Fruit fly (Drosophila melanogaster) whole organism, embryonic: ENCODE data around the gene CG31245.
A peak's percentile ranks its signal among the peaks of the same experiment; 100 is the strongest.

Experiments used
- Awh ChIP-seq: fragments of 200-800 bp; sonication (Bioruptor generic); IDR thresholded peaks from 2 replicates; pipeline ENCODE4, ENCODE4 v1.3.6; 2022; ENCODE audit warnings: missing biosample characterization, missing genetic modification characterization
- CG10565 ChIP-seq: fragments of 200-800 bp; sonication (Bioruptor generic); optimal IDR thresholded peaks from 3 replicates; lab custom pipeline; 2016; ENCODE audit warnings: missing biosample characterization, mild to moderate bottlenecking, missing genetic modification characterization
- CG13424 ChIP-seq: fragments of 200-800 bp; sonication (Bioruptor generic); optimal IDR thresholded peaks from 2 replicates; lab custom pipeline; 2019; ENCODE audit warnings: missing biosample characterization, mild to moderate bottlenecking, missing genetic modification characterization, moderate library complexity
- CG13894 ChIP-seq: fragments of 200-800 bp; sonication (Bioruptor generic); optimal IDR thresholded peaks from 3 replicates; lab custom pipeline; 2018; ENCODE audit warnings: missing biosample characterization, mild to moderate bottlenecking, missing genetic modification characterization, moderate library complexity
- CG15073 ChIP-seq: fragments of 200-800 bp; sonication (Bioruptor generic); optimal IDR thresholded peaks from 2 replicates; lab custom pipeline; 2016; ENCODE audit warnings: missing biosample characterization, missing genetic modification characterization
- CG17385 ChIP-seq: fragments of 200-800 bp; sonication (Bioruptor generic); optimal IDR thresholded peaks from 3 replicates; lab custom pipeline; 2018; ENCODE audit warnings: missing biosample characterization, mild to moderate bottlenecking, missing genetic modification characterization
- CG18619 ChIP-seq: fragments of 200-800 bp; sonication (Bioruptor generic); optimal IDR thresholded peaks from 3 replicates; lab custom pipeline; 2017; ENCODE audit warnings: missing biosample characterization, mild to moderate bottlenecking, missing genetic modification characterization
- CG2889 ChIP-seq: fragments of 200-800 bp; sonication (Bioruptor generic); IDR thresholded peaks from 3 replicates; pipeline ENCODE4 v1.3.6; 2022; ENCODE audit warnings: missing biosample characterization, missing genetic modification characterization
- CG32532 ChIP-seq: fragments of 200-800 bp; sonication (Bioruptor generic); IDR thresholded peaks from 2 replicates; pipeline ENCODE4 v1.3.6; 2022; ENCODE audit warnings: missing biosample characterization, missing genetic modification characterization
- CG32772 ChIP-seq: fragments of 200-800 bp; sonication (Bioruptor generic); IDR thresholded peaks from 2 replicates; pipeline ENCODE4 v1.3.6; 2022; ENCODE audit warnings: missing biosample characterization, missing genetic modification characterization
- CG3838 ChIP-seq: fragments of 200-800 bp; sonication (Bioruptor generic); optimal IDR thresholded peaks from 3 replicates; lab custom pipeline; 2016; ENCODE audit warnings: missing biosample characterization, missing genetic modification characterization
- CG4424 ChIP-seq: fragments of 200-800 bp; sonication (Bioruptor generic); optimal IDR thresholded peaks from 3 replicates; lab custom pipeline; 2016; ENCODE audit warnings: missing biosample characterization, missing genetic modification characterization
- CG4617 ChIP-seq: fragments of 200-800 bp; sonication (Bioruptor generic); optimal IDR thresholded peaks from 3 replicates; lab custom pipeline; 2016; ENCODE audit warnings: missing biosample characterization, missing genetic modification characterization, borderline replicate concordance
- CG5953 ChIP-seq: fragments of 200-800 bp; sonication (Bioruptor generic); IDR thresholded peaks from 2 replicates; pipeline ENCODE4 v1.3.6; 2022; ENCODE audit warnings: missing biosample characterization, missing genetic modification characterization
- CG7745 ChIP-seq: fragments of 200-800 bp; sonication (Bioruptor generic); optimal IDR thresholded peaks from 2 replicates; lab custom pipeline; 2018; ENCODE audit warnings: missing biosample characterization, mild to moderate bottlenecking, missing genetic modification characterization, moderate library complexity
- CG9609 ChIP-seq: fragments of 200-800 bp; sonication (Bioruptor generic); optimal IDR thresholded peaks from 3 replicates; lab custom pipeline; 2016; ENCODE audit warnings: missing biosample characterization, missing genetic modification characterization
- Dek ChIP-seq: fragments of 200-800 bp; sonication (Bioruptor generic); optimal IDR thresholded peaks from 3 replicates; lab custom pipeline; 2019; ENCODE audit warnings: missing biosample characterization, mild to moderate bottlenecking, missing genetic modification characterization, moderate library complexity
- Elba2 ChIP-seq: fragments of 200-800 bp; sonication (Bioruptor generic); optimal IDR thresholded peaks from 3 replicates; lab custom pipeline; 2016; ENCODE audit warnings: missing biosample characterization, missing genetic modification characterization
- Fer1 ChIP-seq: fragments of 200-800 bp; sonication (Bioruptor generic); optimal IDR thresholded peaks from 2 replicates; lab custom pipeline; 2017; ENCODE audit warnings: missing biosample characterization, mild to moderate bottlenecking, missing genetic modification characterization
- Gsc ChIP-seq: fragments of 200-800 bp; sonication (Bioruptor generic); IDR thresholded peaks from 2 replicates; pipeline ENCODE4 v1.3.6; 2022; ENCODE audit warnings: missing biosample characterization, missing genetic modification characterization
- Gug ChIP-seq: fragments of 200-800 bp; sonication (Bioruptor generic); IDR thresholded peaks from 4 replicates; pipeline ENCODE4 v1.3.6; 2022; ENCODE audit warnings: missing biosample characterization, missing genetic modification characterization
- Hmr ChIP-seq: fragments of 200-800 bp; sonication (Bioruptor generic); optimal IDR thresholded peaks from 3 replicates; lab custom pipeline; 2017; ENCODE audit warnings: mild to moderate bottlenecking, missing biosample characterization, missing genetic modification reagents, missing genetic modification characterization
- Hr51 ChIP-seq, 2 experiments: fragments of 200-800 bp; sonication (Bioruptor generic); optimal IDR thresholded peaks; 2 replicates in 1 of 2; 3 replicates in 1 of 2; lab custom pipeline; 2016 to 2018; ENCODE audit warnings: missing biosample characterization in 2 of 2, missing genetic modification characterization in 2 of 2, mild to moderate bottlenecking in 1 of 2, moderate library complexity in 1 of 2
- Meics ChIP-seq: fragments of 200-800 bp; sonication (Bioruptor generic); optimal IDR thresholded peaks from 2 replicates; lab custom pipeline; 2017; ENCODE audit warnings: missing biosample characterization, mild to moderate bottlenecking, missing genetic modification characterization
- Mes4 ChIP-seq: fragments of 200-800 bp; sonication (Bioruptor generic); optimal IDR thresholded peaks from 2 replicates; lab custom pipeline; 2016; ENCODE audit warnings: missing biosample characterization, missing genetic modification characterization
- PHDP ChIP-seq: fragments of 200-800 bp; sonication (Bioruptor generic); optimal IDR thresholded peaks from 3 replicates; lab custom pipeline; 2018; ENCODE audit warnings: missing biosample characterization, mild to moderate bottlenecking, missing genetic modification characterization, moderate library complexity
- Rfx ChIP-seq: fragments of 200-800 bp; sonication (Bioruptor generic); IDR thresholded peaks from 2 replicates; pipeline ENCODE4 v1.3.6; 2022; ENCODE audit warnings: missing biosample characterization, missing genetic modification characterization
- Six4 ChIP-seq: fragments of 200-800 bp; sonication (Bioruptor generic); optimal IDR thresholded peaks from 2 replicates; lab custom pipeline; 2016; ENCODE audit warnings: missing biosample characterization, missing genetic modification characterization
- Spps ChIP-seq: fragments of 200-800 bp; sonication (Bioruptor generic); optimal IDR thresholded peaks from 2 replicates; lab custom pipeline; 2018; ENCODE audit warnings: missing biosample characterization, mild to moderate bottlenecking, missing genetic modification characterization
- abd-A ChIP-seq: fragments of 200-800 bp; sonication (Bioruptor generic); optimal IDR thresholded peaks from 3 replicates; lab custom pipeline; 2019; ENCODE audit warnings: missing biosample characterization, mild to moderate bottlenecking, missing genetic modification characterization, moderate library complexity
- ase ChIP-seq: fragments of 200-800 bp; sonication (Bioruptor generic); IDR thresholded peaks from 3 replicates; pipeline ENCODE4 v1.3.6; 2022; ENCODE audit warnings: missing biosample characterization, missing genetic modification characterization
- btn ChIP-seq: fragments of 200-800 bp; sonication (Bioruptor generic); optimal IDR thresholded peaks from 2 replicates; lab custom pipeline; 2016; ENCODE audit warnings: missing biosample characterization, missing genetic modification characterization
- caup ChIP-seq: fragments of 200-800 bp; sonication (Bioruptor generic); optimal IDR thresholded peaks from 3 replicates; lab custom pipeline; 2017; ENCODE audit warnings: missing biosample characterization, mild to moderate bottlenecking, missing genetic modification characterization, moderate library complexity; ENCODE audit not compliant: severe bottlenecking
- crc ChIP-seq: fragments of 200-800 bp; sonication (Bioruptor generic); optimal IDR thresholded peaks from 2 replicates; lab custom pipeline; 2016; ENCODE audit warnings: missing biosample characterization, missing genetic modification characterization
- dysf ChIP-seq: fragments of 200-800 bp; sonication (Bioruptor generic); IDR thresholded peaks from 3 replicates; pipeline ENCODE4 v1.3.6; 2022; ENCODE audit warnings: missing biosample characterization, missing genetic modification characterization
- ems ChIP-seq: fragments of 200-800 bp; sonication (Bioruptor generic); optimal IDR thresholded peaks from 3 replicates; lab custom pipeline; 2016; ENCODE audit warnings: missing biosample characterization, missing genetic modification characterization
- gfzf ChIP-seq: fragments of 200-800 bp; sonication (Bioruptor generic); optimal IDR thresholded peaks from 2 replicates; lab custom pipeline; 2016; ENCODE audit warnings: missing biosample characterization, mild to moderate bottlenecking, missing genetic modification characterization, moderate library complexity
- gsb-n ChIP-seq: fragments of 200-800 bp; sonication (Bioruptor generic); optimal IDR thresholded peaks from 3 replicates; lab custom pipeline; 2018; ENCODE audit warnings: missing biosample characterization, mild to moderate bottlenecking, missing genetic modification characterization
- her ChIP-seq: fragments of 200-800 bp; sonication (Bioruptor generic); optimal IDR thresholded peaks from 2 replicates; lab custom pipeline; 2016; ENCODE audit warnings: missing biosample characterization, missing genetic modification characterization
- inv ChIP-seq: fragments of 200-800 bp; sonication (Bioruptor generic); IDR thresholded peaks from 2 replicates; pipeline ENCODE4 v1.3.6; 2022; ENCODE audit warnings: missing biosample characterization, missing genetic modification characterization; ENCODE audit not compliant: partially characterized antibody
- klu ChIP-seq: fragments of 200-800 bp; sonication (Bioruptor generic); IDR thresholded peaks from 2 replicates; pipeline ENCODE4 v1.3.6; 2022; ENCODE audit warnings: missing biosample characterization, missing genetic modification characterization
- lab ChIP-seq: fragments of 200-800 bp; sonication (Bioruptor generic); optimal IDR thresholded peaks from 3 replicates; lab custom pipeline; 2017; ENCODE audit warnings: missing biosample characterization, missing genetic modification characterization, mild to moderate bottlenecking, moderate library complexity, missing genetic modification reagents
- lilli ChIP-seq: fragments of 200-800 bp; sonication (Bioruptor generic); optimal IDR thresholded peaks from 3 replicates; lab custom pipeline; 2016; ENCODE audit warnings: missing biosample characterization, missing genetic modification characterization
- salm ChIP-seq: fragments of 200-800 bp; sonication (Bioruptor generic); optimal IDR thresholded peaks from 2 replicates; lab custom pipeline; 2018; ENCODE audit warnings: missing biosample characterization, mild to moderate bottlenecking, missing genetic modification characterization
- sim ChIP-seq: fragments of 200-800 bp; sonication (Bioruptor generic); IDR thresholded peaks from 2 replicates; pipeline ENCODE4 v1.3.6; 2022; ENCODE audit warnings: missing biosample characterization, missing genetic modification characterization
- so ChIP-seq: fragments of 200-800 bp; sonication (Bioruptor generic); IDR thresholded peaks from 3 replicates; pipeline ENCODE4 v1.3.6; 2022; ENCODE audit warnings: missing biosample characterization, missing genetic modification characterization
- sqz ChIP-seq: fragments of 200-800 bp; sonication (Bioruptor generic); optimal IDR thresholded peaks from 3 replicates; lab custom pipeline; 2018; ENCODE audit warnings: missing biosample characterization, mild to moderate bottlenecking, missing genetic modification characterization
- tap ChIP-seq: fragments of 200-800 bp; optimal IDR thresholded peaks from 3 replicates; lab custom pipeline; 2019; ENCODE audit warnings: missing biosample characterization, mild to moderate bottlenecking, missing genetic modification characterization, moderate library complexity
- trem ChIP-seq: fragments of 200-800 bp; optimal IDR thresholded peaks from 3 replicates; lab custom pipeline; 2019; ENCODE audit warnings: missing biosample characterization, mild to moderate bottlenecking, missing genetic modification characterization, moderate library complexity
- unc-4 ChIP-seq: fragments of 200-800 bp; sonication (Bioruptor generic); IDR thresholded peaks from 2 replicates; pipeline ENCODE4 v1.3.6; 2022; ENCODE audit warnings: missing biosample characterization, missing genetic modification characterization; ENCODE audit not compliant: partially characterized antibody
- zf30C ChIP-seq: fragments of 200-800 bp; sonication (Bioruptor generic); optimal IDR thresholded peaks from 3 replicates; lab custom pipeline; 2018; ENCODE audit warnings: missing biosample characterization, mild to moderate bottlenecking, missing genetic modification characterization

Gene CG31245

dm6 chr3R:19403096-19403515, 26.1 kb upstream of the CG31245 start, which contains the start of the genes Ino80 and Aptx (continued):
- TF ChIP-seq so (GFP tag; lab: Robert Waterston, UW) (peak; percentile 81; the same call in 2 of the 3 replicates), gsb-n (tag; lab: Kevin White, UChicago) (peak; percentile 93), dysf (peak; percentile 95), CG5953 (peak; percentile 85), CG13424 (tag; lab: Kevin White, UChicago) (peak; percentile 94), CG15073 (GFP tag; lab: Kevin White, UChicago) (peak; percentile 73), CG7745 (tag; lab: Kevin White, UChicago) (no peak), Dek (peak; percentile 90), CG4424 (GFP tag; lab: Kevin White, UChicago) (peak; percentile 93), abd-A (tag; lab: Kevin White, UChicago) (no peak), sim (peak; percentile 87; the same call in 1 of the 2 replicates), Hr51 (GFP tag; optimal IDR thresholded peaks at IDR 0.05; lab: Kevin White, UChicago) (peak; percentile 93 to 95), CG9609 (peak; percentile 95), tap (peak; percentile 83), sqz (GFP tag; lab: Kevin White, UChicago) (no peak), Hmr (GFP tag; lab: Kevin White, UChicago) (peak; percentile 94), Mes4 (peak; percentile 88), lab (GFP tag; lab: Kevin White, UChicago) (peak; percentile 95), inv (GFP tag; lab: Robert Waterston, UW) (peak; percentile 95), CG18619 (GFP tag; lab: Kevin White, UChicago) (peak; percentile 91), ems (GFP tag; lab: Kevin White, UChicago) (peak; percentile 96), Elba2 (GFP tag; lab: Kevin White, UChicago) (peak; percentile 83), zf30C (GFP tag; lab: Kevin White, UChicago) (no peak), Gsc (GFP tag; lab: Robert Waterston, UW) (peak; percentile 75), CG32772 (peak; percentile 95), crc (GFP tag; lab: Kevin White, UChicago) (peak; percentile 70), Spps (tag; lab: Kevin White, UChicago) (peak; percentile 84), Awh (GFP tag; lab: Robert Waterston, UW) (peak; percentile 91), salm (peak; percentile 78), caup (peak; percentile 89), Six4 (GFP tag; lab: Kevin White, UChicago) (peak; percentile 94), CG13894 (tag; lab: Kevin White, UChicago) (no peak), PHDP (tag; lab: Kevin White, UChicago) (no peak), Fer1 (no peak), lilli (GFP tag; lab: Kevin White, UChicago) (peak; percentile 97), ase (GFP tag; lab: Robert Waterston, UW) (peak; percentile 92), CG32532 (peak; percentile 96), Gug (GFP tag; lab: Robert Waterston, UW) (peak; percentile 90), CG10565 (GFP tag; lab: Kevin White, UChicago) (peak; percentile 79), trem (tag; lab: Kevin White, UChicago) (peak; percentile 93), CG17385 (peak; percentile 85), klu (GFP tag; lab: Robert Waterston, UW) (peak; percentile 94), Rfx (GFP tag; lab: Robert Waterston, UW) (peak; percentile 95), btn (GFP tag; lab: Kevin White, UChicago) (peak; percentile 62), her (GFP tag; lab: Kevin White, UChicago) (peak; percentile 77), gfzf (peak; percentile 77), unc-4 (GFP tag; lab: Robert Waterston, UW) (peak; percentile 86), Meics (peak; percentile 92), CG4617 (GFP tag; lab: Kevin White, UChicago) (peak; percentile 85), CG2889 (GFP tag; lab: Robert Waterston, UW) (peak; percentile 92), CG3838 (GFP tag; lab: Kevin White, UChicago) (peak; percentile 87)
